Worm (Caenorhabditis elegans): ENCODE measurements around the gene marc-1.

The marc-1 gene

DNA sequence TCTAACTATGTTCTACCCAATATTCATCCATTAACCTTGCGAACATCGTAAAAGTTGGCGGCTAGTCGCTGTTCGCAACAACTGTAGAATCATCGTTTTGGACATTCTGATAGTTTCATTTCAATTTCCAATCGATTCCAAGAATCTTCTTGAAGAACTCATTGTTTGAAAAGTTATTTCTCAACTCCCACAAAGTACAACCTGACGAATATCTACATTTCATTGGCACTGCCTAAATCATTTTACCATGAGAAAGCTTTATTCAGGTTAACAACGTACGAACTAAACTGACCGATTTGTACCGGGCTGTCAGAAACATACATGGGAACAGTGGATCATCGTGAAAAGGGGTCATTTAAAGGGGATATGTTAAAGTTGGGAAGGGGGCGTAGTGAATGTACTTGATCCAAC, 47.2 kb downstream of the marc-1 start, which contains the start of gene F46B6.6 (continued):
- TF ChIP-seq lsl-1 (GFP tag; optimal IDR thresholded peaks at IDR 0.05) (peak; percentile 12), Y79H2A.3 (GFP tag; conservative IDR thresholded peaks at IDR 0.05) (no peak), attf-6 (GFP tag; IDR thresholded peaks at IDR 0.05) (no peak), mes-4 (tag; optimal IDR thresholded peaks at IDR 0.05) (no peak), ceh-91 (GFP tag; IDR thresholded peaks at IDR 0.05) (no peak), F23B12.7 (tag; optimal IDR thresholded peaks at IDR 0.05; ENCODE audit: insufficient read depth) (no peak), ceh-58 (GFP tag; IDR thresholded peaks at IDR 0.05) (no peak), mxl-1 (tag; optimal IDR thresholded peaks at IDR 0.05) (no peak), nhr-179 (tag; optimal IDR thresholded peaks at IDR 0.05) (no peak), xnd-1 (tag; optimal IDR thresholded peaks at IDR 0.05) (no peak), ccch-3 (GFP tag; optimal IDR thresholded peaks at IDR 0.05) (no peak), unc-130 (GFP tag; optimal IDR thresholded peaks at IDR 0.05) (no peak), efl-1 (GFP tag; optimal IDR thresholded peaks at IDR 0.05) (no peak), ama-1 (optimal IDR thresholded peaks at IDR 0.05) (peak; percentile 72), ama-1 (GFP tag; optimal IDR thresholded peaks at IDR 0.05) (peak; percentile 14 to 36), ztf-6 (GFP tag; IDR thresholded peaks at IDR 0.05) (no peak), egl-18 (GFP tag; IDR thresholded peaks at IDR 0.05) (no peak), madf-3 (GFP tag; IDR thresholded peaks at IDR 0.05) (peak; percentile 60; the same call in 1 of the 2 replicates), ceh-100 (GFP tag; IDR thresholded peaks at IDR 0.05) (no peak), ekl-4 (GFP tag; IDR thresholded peaks at IDR 0.05) (peak; percentile 50; the same call in 1 of the 2 replicates), D2030.7 (GFP tag; IDR thresholded peaks at IDR 0.05) (no peak), sea-2 (GFP tag; IDR thresholded peaks at IDR 0.05) (no peak), lin-40 (tag; optimal IDR thresholded peaks at IDR 0.05) (no peak), atf-7 (tag; optimal IDR thresholded peaks at IDR 0.05) (peak; percentile 46), chd-7 (tag; optimal IDR thresholded peaks at IDR 0.05) (peak; percentile 80), F57C9.4 (tag; optimal IDR thresholded peaks at IDR 0.05) (no peak), ceh-40 (GFP tag; IDR thresholded peaks at IDR 0.05) (no peak), lir-1 (GFP tag; conservative IDR thresholded peaks at IDR 0.05) (no peak; the same call in 1 of the 2 replicates), F33H1.4 (GFP tag; IDR thresholded peaks at IDR 0.05) (no peak), snpc-3.4 (tag; optimal IDR thresholded peaks at IDR 0.05) (no peak), Y67H2A.10 (GFP tag; conservative IDR thresholded peaks at IDR 0.05) (no peak), sptf-2 (GFP tag; optimal IDR thresholded peaks at IDR 0.05) (no peak), tbx-9 (tag; optimal IDR thresholded peaks at IDR 0.05; ENCODE audit: borderline replicate concordance) (no peak), cebp-2 (GFP tag; IDR thresholded peaks at IDR 0.05) (no peak), unc-62 (GFP tag; optimal IDR thresholded peaks at IDR 0.05) (no peak), nfyb-1 (GFP tag; IDR thresholded peaks at IDR 0.05) (0 out of 2 replicates have a peak, but pooled peaks have one; percentile 54), mcd-1 (GFP tag; IDR thresholded peaks at IDR 0.05) (no peak)

DNA sequence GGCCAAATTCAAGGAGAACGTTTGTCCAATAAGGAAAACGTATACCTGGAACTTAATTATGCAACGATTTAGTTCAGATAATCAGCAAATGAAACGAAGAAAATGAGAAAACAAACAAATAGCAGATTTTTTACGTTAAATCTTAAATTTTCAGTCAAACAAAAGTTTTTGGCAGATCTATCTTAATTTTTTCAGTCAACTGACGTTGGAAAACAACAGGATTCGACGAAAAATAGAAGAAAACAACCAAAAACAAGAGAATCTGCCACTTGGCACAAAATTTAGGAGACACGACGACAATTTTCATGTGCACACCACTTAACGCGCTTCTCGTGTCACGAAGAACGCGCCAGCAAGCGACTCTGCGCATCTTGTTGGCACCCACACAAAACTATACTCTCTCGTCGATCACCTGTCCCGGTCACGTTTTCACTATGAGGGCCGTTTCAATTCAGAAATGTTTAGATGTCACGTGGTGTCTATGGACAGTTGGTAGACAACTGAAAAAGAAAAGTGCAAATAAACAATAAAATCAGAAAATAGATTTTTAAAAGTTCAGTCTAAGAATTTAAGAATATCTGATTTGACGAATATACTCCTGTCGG, 50.3 kb downstream of the marc-1 start, which contains the start of gene ztf-7:
ztf-7 (minus strand) TSS at position 51 of the 605 bp plus-strand sequence.
- TF ChIP-seq let-607 (tag; optimal IDR thresholded peaks at IDR 0.05), result peak; percentile 97 to 98
- TF ChIP-seq B0261.1 (tag; optimal IDR thresholded peaks at IDR 0.05), result peak; percentile 12
- peak; percentile 31 for TF ChIP-seq F52B5.7 (tag; optimal IDR thresholded peaks at IDR 0.05)
- TF ChIP-seq repo-1 (tag; optimal IDR thresholded peaks at IDR 0.05), result peak; percentile 96
- TF ChIP-seq tbx-9 (tag; optimal IDR thresholded peaks at IDR 0.05; ENCODE audit: borderline replicate concordance), result no peak
- TF ChIP-seq nhr-80 (tag; optimal IDR thresholded peaks at IDR 0.05), result peak; percentile 99
- TF ChIP-seq lsy-27 (tag; optimal IDR thresholded peaks at IDR 0.05; ENCODE audit: borderline replicate concordance, insufficient read depth), result no peak
- 0 out of 2 replicates have a peak, but pooled peaks have one; percentile 11 for TF ChIP-seq attf-6 (GFP tag; IDR thresholded peaks at IDR 0.05)
- TF ChIP-seq pha-4 (tag; optimal IDR thresholded peaks at IDR 0.05), result no peak
- peak; percentile 97 for TF ChIP-seq ceh-27 (GFP tag; optimal IDR thresholded peaks at IDR 0.05)
- no peak for TF ChIP-seq snpc-3.4 (tag; optimal IDR thresholded peaks at IDR 0.05)
- peak; percentile 90 for TF ChIP-seq Y95B8A.8 (GFP tag; IDR thresholded peaks at IDR 0.05)
- TF ChIP-seq ztf-22 (GFP tag; optimal IDR thresholded peaks at IDR 0.05), result peak; percentile 95
- TF ChIP-seq F37B4.10 (GFP tag; IDR thresholded peaks at IDR 0.05), result 0 out of 2 replicates have a peak, but pooled peaks have one; percentile 78
- peak; percentile 89 for TF ChIP-seq lir-1 (GFP tag; conservative IDR thresholded peaks at IDR 0.05)
- peak; percentile 92 for TF ChIP-seq mcd-1 (GFP tag; IDR thresholded peaks at IDR 0.05)
- TF ChIP-seq ets-4 (GFP tag; optimal IDR thresholded peaks at IDR 0.05), result peak; percentile 86

Data from whole organism, young adult.